Fruit fly (Drosophila melanogaster) whole organism, prepupa: ENCODE data around the gene Rbm13.

ENCODE experiments used
- Blimp-1 ChIP-seq: fragments of 200-800 bp; sonication (Bioruptor generic); optimal IDR thresholded peaks from 3 replicates; lab custom pipeline; 2017; ENCODE audit warnings: missing biosample characterization, missing genetic modification characterization, mild to moderate bottlenecking, moderate library complexity, missing genetic modification reagents
- CG10631 ChIP-seq: fragments of 200-800 bp; sonication (Bioruptor generic); optimal IDR thresholded peaks from 2 replicates; lab custom pipeline; 2016; ENCODE audit warnings: missing biosample characterization, missing genetic modification characterization
- CG10669 ChIP-seq: fragments of 200-800 bp; sonication (Bioruptor generic); optimal IDR thresholded peaks from 3 replicates; lab custom pipeline; 2018; ENCODE audit warnings: missing biosample characterization, mild to moderate bottlenecking, missing genetic modification characterization, moderate library complexity
- CG11294 ChIP-seq: fragments of 200-800 bp; sonication (Bioruptor generic); IDR thresholded peaks from 2 replicates; pipeline ENCODE4 v1.3.6; 2022; ENCODE audit warnings: missing biosample characterization, missing genetic modification characterization
- CG11762 ChIP-seq: fragments of 200-800 bp; sonication (Bioruptor generic); optimal IDR thresholded peaks from 3 replicates; lab custom pipeline; 2016; ENCODE audit warnings: missing biosample characterization, missing genetic modification characterization; ENCODE audit not compliant: insufficient read depth
- CG11902 ChIP-seq: fragments of 200-800 bp; sonication (Bioruptor generic); optimal IDR thresholded peaks from 3 replicates; lab custom pipeline; 2016; ENCODE audit warnings: missing biosample characterization, missing genetic modification characterization
- CG15336 ChIP-seq: fragments of 200-800 bp; sonication (Bioruptor generic); IDR thresholded peaks from 2 replicates; pipeline ENCODE4 v1.3.6; 2022; ENCODE audit warnings: missing biosample characterization, missing genetic modification characterization
- CG16779 ChIP-seq: fragments of 200-800 bp; sonication (Bioruptor generic); optimal IDR thresholded peaks from 3 replicates; lab custom pipeline; 2017; ENCODE audit warnings: missing biosample characterization, mild to moderate bottlenecking, missing genetic modification characterization
- CG32006 ChIP-seq: fragments of 200-800 bp; sonication (Bioruptor generic); optimal IDR thresholded peaks from 3 replicates; lab custom pipeline; 2017; ENCODE audit warnings: missing biosample characterization, mild to moderate bottlenecking, missing genetic modification characterization
- CG34406 ChIP-seq: fragments of 200-800 bp; sonication (Bioruptor generic); optimal IDR thresholded peaks from 3 replicates; lab custom pipeline; 2016; ENCODE audit warnings: missing biosample characterization, missing genetic modification characterization
- CG3919 ChIP-seq: fragments of 200-800 bp; sonication (Bioruptor generic); optimal IDR thresholded peaks from 3 replicates; lab custom pipeline; 2016; ENCODE audit warnings: missing biosample characterization, missing genetic modification characterization
- CG4318 ChIP-seq: fragments of 200-800 bp; sonication (Bioruptor generic); optimal IDR thresholded peaks from 3 replicates; lab custom pipeline; 2017; ENCODE audit warnings: missing biosample characterization, mild to moderate bottlenecking, missing genetic modification characterization
- CG6163 ChIP-seq: fragments of 200-800 bp; sonication (Bioruptor generic); IDR thresholded peaks from 3 replicates; pipeline ENCODE4 v1.3.6; 2022; ENCODE audit warnings: missing biosample characterization, missing genetic modification characterization
- CG6276 ChIP-seq: fragments of 200-800 bp; sonication (Bioruptor generic); optimal IDR thresholded peaks from 2 replicates; lab custom pipeline; 2017; ENCODE audit warnings: missing biosample characterization, mild to moderate bottlenecking, missing genetic modification characterization
- CG6792 ChIP-seq: fragments of 200-800 bp; sonication (Bioruptor generic); optimal IDR thresholded peaks from 3 replicates; lab custom pipeline; 2016; ENCODE audit warnings: missing biosample characterization, missing genetic modification characterization
- CG6854 ChIP-seq: fragments of 200-800 bp; sonication (Bioruptor generic); optimal IDR thresholded peaks from 2 replicates; lab custom pipeline; 2017; ENCODE audit warnings: missing biosample characterization, mild to moderate bottlenecking, missing genetic modification characterization
- CG7368 ChIP-seq: fragments of 200-800 bp; sonication (Bioruptor generic); optimal IDR thresholded peaks from 3 replicates; lab custom pipeline; 2016; ENCODE audit warnings: missing biosample characterization, missing genetic modification characterization
- CG8119 ChIP-seq: fragments of 200-800 bp; sonication (Bioruptor generic); IDR thresholded peaks from 3 replicates; pipeline ENCODE4 v1.3.6; 2022; ENCODE audit warnings: missing biosample characterization, missing genetic modification characterization
- CG8319 ChIP-seq: fragments of 200-800 bp; sonication (Bioruptor generic); optimal IDR thresholded peaks from 3 replicates; lab custom pipeline; 2016; ENCODE audit warnings: missing biosample characterization, missing genetic modification characterization
- CG8632 ChIP-seq: fragments of 200-800 bp; sonication (Bioruptor generic); optimal IDR thresholded peaks from 3 replicates; lab custom pipeline; 2016; ENCODE audit warnings: missing biosample characterization, missing genetic modification characterization
- CG9139 ChIP-seq: fragments of 200-800 bp; sonication (Bioruptor generic); optimal IDR thresholded peaks from 3 replicates; lab custom pipeline; 2017; ENCODE audit warnings: missing biosample characterization, mild to moderate bottlenecking, missing genetic modification characterization
- Eip75B ChIP-seq: fragments of 200-800 bp; sonication (Bioruptor generic); optimal IDR thresholded peaks from 3 replicates; lab custom pipeline; 2016; ENCODE audit warnings: missing biosample characterization, missing genetic modification characterization
- Eip78C ChIP-seq: fragments of 200-800 bp; sonication (Bioruptor generic); peaks from one replicate; lab custom pipeline; 2016; ENCODE audit warnings: missing biosample characterization, missing genetic modification characterization
- Ets21C ChIP-seq: fragments of 200-800 bp; sonication (Bioruptor generic); optimal IDR thresholded peaks from 3 replicates; lab custom pipeline; 2016; ENCODE audit warnings: missing biosample characterization, missing genetic modification characterization
- Ets96B ChIP-seq: fragments of 200-800 bp; optimal IDR thresholded peaks from 2 replicates; lab custom pipeline; 2019; ENCODE audit warnings: missing biosample characterization, mild to moderate bottlenecking, missing genetic modification characterization, moderate library complexity
- Gug ChIP-seq: fragments of 200-800 bp; sonication (Bioruptor generic); IDR thresholded peaks from 2 replicates; pipeline ENCODE4 v1.3.6; 2022; ENCODE audit warnings: missing biosample characterization, missing genetic modification characterization
- Hr38 ChIP-seq: sonication (Bioruptor generic); optimal IDR thresholded peaks from 2 replicates; lab custom pipeline; 2016; ENCODE audit warnings: missing biosample characterization, missing genetic modification characterization
- Hr39 ChIP-seq: fragments of 200-800 bp; sonication (Bioruptor generic); optimal IDR thresholded peaks from 2 replicates; lab custom pipeline; 2016; ENCODE audit warnings: missing biosample characterization, missing genetic modification characterization
- Hr4 ChIP-seq: fragments of 200-800 bp; sonication (Bioruptor generic); optimal IDR thresholded peaks from 3 replicates; lab custom pipeline; 2016; ENCODE audit warnings: missing biosample characterization, missing genetic modification characterization
- Lpt ChIP-seq: fragments of 200-800 bp; sonication (Bioruptor generic); optimal IDR thresholded peaks from 3 replicates; lab custom pipeline; 2016; ENCODE audit warnings: missing biosample characterization, missing genetic modification characterization
- Met ChIP-seq: fragments of 200-800 bp; sonication (Bioruptor generic); optimal IDR thresholded peaks from 3 replicates; lab custom pipeline; 2016; ENCODE audit warnings: missing biosample characterization, missing genetic modification characterization
- OdsH ChIP-seq: fragments of 200-800 bp; sonication (Bioruptor generic); optimal IDR thresholded peaks from 3 replicates; lab custom pipeline; 2016; ENCODE audit warnings: missing biosample characterization, missing genetic modification characterization
- Smox ChIP-seq: fragments of 200-800 bp; sonication (Bioruptor generic); optimal IDR thresholded peaks from 3 replicates; lab custom pipeline; 2016; ENCODE audit warnings: missing biosample characterization, missing genetic modification characterization
- Sox102F ChIP-seq: fragments of 200-800 bp; sonication (Bioruptor generic); optimal IDR thresholded peaks from 2 replicates; lab custom pipeline; 2016; ENCODE audit warnings: missing biosample characterization, mild to moderate bottlenecking, missing genetic modification characterization
- Sox14 ChIP-seq: fragments of 200-800 bp; sonication (Bioruptor generic); optimal IDR thresholded peaks from 3 replicates; lab custom pipeline; 2016; ENCODE audit warnings: missing biosample characterization, missing genetic modification characterization
- Sox15 ChIP-seq: fragments of 200-800 bp; sonication (Bioruptor generic); optimal IDR thresholded peaks from 3 replicates; lab custom pipeline; 2016; ENCODE audit warnings: missing biosample characterization, missing genetic modification characterization
- achi ChIP-seq: fragments of 200-800 bp; sonication (Bioruptor generic); optimal IDR thresholded peaks from 3 replicates; lab custom pipeline; 2016; ENCODE audit warnings: missing biosample characterization, missing genetic modification characterization
- acj6 ChIP-seq: fragments of 200-800 bp; sonication (Bioruptor generic); optimal IDR thresholded peaks from 3 replicates; lab custom pipeline; 2016; ENCODE audit warnings: missing biosample characterization, missing genetic modification characterization
- dac ChIP-seq: fragments of 200-800 bp; sonication (Bioruptor generic); optimal IDR thresholded peaks from 2 replicates; lab custom pipeline; 2017; ENCODE audit warnings: missing biosample characterization, mild to moderate bottlenecking, missing genetic modification characterization
- dsx ChIP-seq: fragments of 200-800 bp; optimal IDR thresholded peaks from 3 replicates; lab custom pipeline; 2019; ENCODE audit warnings: missing biosample characterization, mild to moderate bottlenecking, missing genetic modification characterization, moderate library complexity; ENCODE audit not compliant: poor library complexity, severe bottlenecking
- esn ChIP-seq: fragments of 200-800 bp; sonication (Bioruptor generic); optimal IDR thresholded peaks from 2 replicates; lab custom pipeline; 2016; ENCODE audit warnings: missing biosample characterization, mild to moderate bottlenecking, missing genetic modification characterization, moderate library complexity
- fd85E ChIP-seq: fragments of 200-800 bp; sonication (Bioruptor generic); optimal IDR thresholded peaks from 3 replicates; lab custom pipeline; 2016; ENCODE audit warnings: missing biosample characterization, missing genetic modification characterization
- fkh ChIP-seq: fragments of 200-800 bp; sonication (Bioruptor generic); optimal IDR thresholded peaks from 3 replicates; lab custom pipeline; 2017; ENCODE audit warnings: missing biosample characterization, mild to moderate bottlenecking, missing genetic modification characterization, moderate library complexity
- lz ChIP-seq: fragments of 200-800 bp; sonication (Bioruptor generic); optimal IDR thresholded peaks from 3 replicates; lab custom pipeline; 2016; ENCODE audit warnings: missing biosample characterization, missing genetic modification characterization
- net ChIP-seq: fragments of 200-800 bp; sonication (Bioruptor generic); optimal IDR thresholded peaks from 3 replicates; lab custom pipeline; 2016; ENCODE audit warnings: missing biosample characterization, missing genetic modification characterization
- pdm3 ChIP-seq: fragments of 200-800 bp; sonication (Bioruptor generic); optimal IDR thresholded peaks from 3 replicates; lab custom pipeline; 2016; ENCODE audit warnings: missing biosample characterization, missing genetic modification characterization
- salr ChIP-seq, 2 experiments: fragments of 200-800 bp; sonication (Bioruptor generic); optimal IDR thresholded peaks; 3 replicates each; lab custom pipeline; 2016 to 2018; ENCODE audit warnings: missing biosample characterization in 2 of 2, missing genetic modification characterization in 2 of 2, mild to moderate bottlenecking in 1 of 2
- spab ChIP-seq: fragments of 200-800 bp; sonication (Bioruptor generic); optimal IDR thresholded peaks from 2 replicates; lab custom pipeline; 2017; ENCODE audit warnings: missing biosample characterization, mild to moderate bottlenecking, missing genetic modification characterization, missing genetic modification reagents
- ss ChIP-seq, 2 experiments: fragments of 200-800 bp; sonication (Bioruptor generic); optimal IDR thresholded peaks; 2 replicates in 1 of 2; 3 replicates in 1 of 2; lab custom pipeline; 2017 to 2018; ENCODE audit warnings: mild to moderate bottlenecking in 2 of 2, missing biosample characterization in 2 of 2, missing genetic modification characterization in 2 of 2, moderate library complexity in 1 of 2
- svp ChIP-seq: fragments of 200-800 bp; sonication (Bioruptor generic); peaks from one replicate; lab custom pipeline; 2016; ENCODE audit warnings: missing biosample characterization, missing genetic modification characterization
- topi ChIP-seq: fragments of 200-800 bp; sonication (Bioruptor generic); optimal IDR thresholded peaks from 3 replicates; lab custom pipeline; 2016; ENCODE audit warnings: missing biosample characterization, missing genetic modification characterization
- vri ChIP-seq: fragments of 200-800 bp; sonication (Bioruptor generic); optimal IDR thresholded peaks from 3 replicates; lab custom pipeline; 2016; ENCODE audit warnings: missing biosample characterization, mild to moderate bottlenecking, missing genetic modification characterization

Rbm13 gene

DNA sequence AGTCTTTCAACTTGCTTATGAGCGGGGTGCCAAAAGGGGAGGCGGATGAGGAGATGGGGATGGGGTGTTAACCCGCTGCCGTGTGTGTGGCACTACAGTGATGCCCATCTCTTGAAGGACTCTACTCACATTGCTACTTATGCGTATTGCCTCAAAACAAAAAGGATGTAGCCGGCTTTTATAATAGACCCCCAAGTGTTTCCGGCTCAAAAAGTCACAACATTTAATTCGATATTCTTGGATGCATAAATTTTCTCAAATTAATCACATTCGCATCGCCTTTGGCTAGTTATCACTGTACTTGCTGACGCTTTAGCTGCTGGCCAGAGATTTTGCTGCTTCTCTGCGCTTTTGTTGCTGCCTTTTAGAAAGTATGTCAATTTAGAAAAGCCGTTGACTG, 10.5 kb upstream of the Rbm13 start:
- peak; percentile 32; the same call in 1 of the 2 replicates for TF ChIP-seq CG11294 (GFP tag; lab: Robert Waterston, UW)
- peak; percentile 55 for TF ChIP-seq Sox14
- TF ChIP-seq Sox102F (GFP tag; lab: Kevin White, UChicago), result peak; percentile 10
- TF ChIP-seq CG34406 (GFP tag; lab: Kevin White, UChicago), result peak; percentile 40
- TF ChIP-seq Met, result peak; percentile 47
- peak; percentile 32 for TF ChIP-seq CG8319 (GFP tag; lab: Kevin White, UChicago)
- no peak for TF ChIP-seq vri
- no peak for TF ChIP-seq CG9139 (GFP tag; lab: Kevin White, UChicago)
- TF ChIP-seq acj6 (GFP tag; lab: Kevin White, UChicago), result peak; percentile 19
- TF ChIP-seq OdsH (GFP tag; lab: Kevin White, UChicago), result peak; percentile 61
- peak; percentile 44 for TF ChIP-seq Eip75B (GFP tag; lab: Kevin White, UChicago)
- no peak for TF ChIP-seq Ets21C (GFP tag; lab: Kevin White, UChicago)
- peak; percentile 68 for TF ChIP-seq dac (GFP tag; lab: Kevin White, UChicago)
- TF ChIP-seq svp (GFP tag; lab: Kevin White, UChicago), result peak; percentile 75
- TF ChIP-seq CG15336, result peak; percentile 80
- TF ChIP-seq fkh (GFP tag; lab: Kevin White, UChicago), result no peak
- peak; percentile 13 for TF ChIP-seq CG8632 (GFP tag; lab: Kevin White, UChicago)
- peak; percentile 72 for TF ChIP-seq CG4318 (GFP tag; lab: Kevin White, UChicago)
- TF ChIP-seq achi, result peak; percentile 18
- peak; percentile 41 for TF ChIP-seq lz (GFP tag; lab: Kevin White, UChicago)
- TF ChIP-seq Smox, result peak; percentile 21
- TF ChIP-seq spab, result peak; percentile 16
- TF ChIP-seq salr (GFP tag; optimal IDR thresholded peaks at IDR 0.05; lab: Kevin White, UChicago), result peak in 1 of 2 experiments; percentile 30
- TF ChIP-seq CG32006 (GFP tag; lab: Kevin White, UChicago), result peak; percentile 89
- TF ChIP-seq CG8119 (GFP tag; lab: Robert Waterston, UW), result peak; percentile 81
- TF ChIP-seq Gug (GFP tag; lab: Robert Waterston, UW), result peak; percentile 28; the same call in 1 of the 2 replicates
- peak; percentile 78 for TF ChIP-seq CG6163 (GFP tag; lab: Robert Waterston, UW)
- no peak for TF ChIP-seq Ets96B
- peak; percentile 25 for TF ChIP-seq CG3919 (GFP tag; lab: Kevin White, UChicago)
- TF ChIP-seq Hr39 (GFP tag; lab: Kevin White, UChicago), result peak; percentile 58
- peak; percentile 61 for TF ChIP-seq CG6792 (GFP tag; lab: Kevin White, UChicago)
- TF ChIP-seq Blimp-1, result no peak
- peak; percentile 36 for TF ChIP-seq net (GFP tag; lab: Kevin White, UChicago)
- TF ChIP-seq esn, result peak; percentile 9
- TF ChIP-seq CG16779 (tag; lab: Kevin White, UChicago), result no peak
- TF ChIP-seq Sox15 (GFP tag; lab: Kevin White, UChicago), result peak; percentile 36
- no peak for TF ChIP-seq Hr38 (GFP tag; lab: Kevin White, UChicago)
- no peak for TF ChIP-seq CG6854 (GFP tag; lab: Kevin White, UChicago)
- peak; percentile 34 for TF ChIP-seq CG11902 (GFP tag; lab: Kevin White, UChicago)
- TF ChIP-seq CG7368 (GFP tag; lab: Kevin White, UChicago), result peak; percentile 48
- TF ChIP-seq Hr4 (GFP tag; lab: Kevin White, UChicago), result peak; percentile 79
- TF ChIP-seq topi (GFP tag; lab: Kevin White, UChicago), result peak; percentile 28
- TF ChIP-seq ss (GFP tag; optimal IDR thresholded peaks at IDR 0.05; lab: Kevin White, UChicago), result no peak
- peak; percentile 31 for TF ChIP-seq CG11762 (GFP tag; lab: Kevin White, UChicago)
- peak; percentile 69 for TF ChIP-seq Eip78C (GFP tag; lab: Kevin White, UChicago)
- no peak for TF ChIP-seq fd85E
- peak; percentile 54 for TF ChIP-seq Lpt (GFP tag; lab: Kevin White, UChicago)
- TF ChIP-seq CG10631 (GFP tag; lab: Kevin White, UChicago), result peak; percentile 45
- peak; percentile 72 for TF ChIP-seq pdm3 (GFP tag; lab: Kevin White, UChicago)
- peak; percentile 77 for TF ChIP-seq CG6276 (GFP tag; lab: Kevin White, UChicago)
- peak; percentile 18 for TF ChIP-seq CG10669 (GFP tag; lab: Kevin White, UChicago)
- no peak for TF ChIP-seq dsx (GFP tag; lab: Kevin White, UChicago)
